Fruit fly (Drosophila melanogaster): ENCODE measurements around the gene janA.

Gene janA

dm6 chr3R:30012602-30013489, 26.5 kb downstream of the janA start:
- no peak for TF ChIP-seq gl (tag; optimal IDR thresholded peaks at IDR 0.05)
- peak; percentile 58 for TF ChIP-seq CG14655 (GFP tag; optimal IDR thresholded peaks at IDR 0.05)
- peak; percentile 72 for TF ChIP-seq CG4496 (GFP tag; IDR thresholded peaks at IDR 0.05)
- no peak for TF ChIP-seq CG13204 (GFP tag; optimal IDR thresholded peaks at IDR 0.05)
- TF ChIP-seq Snoo (tag; optimal IDR thresholded peaks at IDR 0.05), result no peak
- TF ChIP-seq CG32121 (GFP tag; IDR thresholded peaks at IDR 0.05), result peak; percentile 64
- TF ChIP-seq rn (GFP tag; IDR thresholded peaks at IDR 0.05), result peak; percentile 32; the same call in 1 of the 2 replicates
- TF ChIP-seq CG15710 (tag; optimal IDR thresholded peaks at IDR 0.05), result no peak
- no peak for TF ChIP-seq Pif1B (GFP tag; optimal IDR thresholded peaks at IDR 0.05)
- TF ChIP-seq fd96Ca (GFP tag; IDR thresholded peaks at IDR 0.05), result peak; percentile 68; the same call in 2 of the 3 replicates
- peak; percentile 38 for TF ChIP-seq CG8301 (tag; optimal IDR thresholded peaks at IDR 0.05)
- peak; percentile 66; the same call in 1 of the 2 replicates for TF ChIP-seq Ets98B (GFP tag; IDR thresholded peaks at IDR 0.05)

dm6 chr3R:30009173-30009572, 30.2 kb downstream of the janA start, which contains the start of gene CG7912:
TSS of gene CG7912 (minus strand) at chr3R:30009189.
- TF ChIP-seq Snoo (tag; optimal IDR thresholded peaks at IDR 0.05) (no peak), CG12605 (GFP tag; IDR thresholded peaks at IDR 0.05) (no peak), CG17806 (tag; optimal IDR thresholded peaks at IDR 0.05) (no peak), CG9948 (tag; optimal IDR thresholded peaks at IDR 0.05) (no peak), CG8159 (tag; optimal IDR thresholded peaks at IDR 0.05) (no peak), CG14655 (GFP tag; optimal IDR thresholded peaks at IDR 0.05) (no peak), CG13204 (GFP tag; optimal IDR thresholded peaks at IDR 0.05) (no peak), CG4496 (GFP tag; IDR thresholded peaks at IDR 0.05) (no peak), fd96Ca (GFP tag; IDR thresholded peaks at IDR 0.05) (no peak), EcR (GFP tag; optimal IDR thresholded peaks at IDR 0.05) (no peak), Pif1B (GFP tag; optimal IDR thresholded peaks at IDR 0.05) (no peak), CG32121 (GFP tag; IDR thresholded peaks at IDR 0.05) (no peak), Ets98B (GFP tag; IDR thresholded peaks at IDR 0.05) (no peak), gl (tag; optimal IDR thresholded peaks at IDR 0.05) (no peak), CG34367 (tag; optimal IDR thresholded peaks at IDR 0.05) (no peak), Pif1A (GFP tag; optimal IDR thresholded peaks at IDR 0.05) (no peak)

DNA sequence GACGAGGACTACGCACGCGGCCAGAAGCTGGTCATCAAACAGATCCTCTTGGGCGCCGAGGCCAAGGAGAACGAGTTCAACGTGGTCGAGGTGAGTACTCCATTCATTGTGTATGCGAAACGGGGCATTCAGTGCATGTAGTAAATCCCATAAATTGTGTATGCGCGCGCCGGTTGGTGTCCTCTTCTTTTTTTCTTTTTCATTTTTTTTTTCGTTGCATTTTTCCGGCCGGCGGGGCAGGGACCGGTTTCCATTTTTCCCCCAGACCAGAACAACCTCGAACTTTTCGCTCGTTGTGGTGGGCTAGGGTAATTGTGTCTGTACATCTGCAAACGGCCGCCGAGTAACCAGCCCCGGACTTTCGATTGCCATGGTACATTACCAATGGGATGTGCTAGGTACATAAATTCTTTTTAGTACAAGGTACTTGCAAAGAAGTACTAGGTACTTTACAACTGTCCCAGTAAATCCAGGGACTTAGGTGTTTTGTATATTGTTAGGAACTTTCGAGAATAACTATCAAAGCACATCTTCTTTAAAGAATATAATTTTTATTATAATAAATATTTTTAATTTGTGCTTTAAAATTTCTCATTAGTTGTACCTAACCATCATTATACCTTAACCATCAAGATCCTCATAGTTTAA, 33.9 kb downstream of the janA start:
- TF ChIP-seq gl (tag; optimal IDR thresholded peaks at IDR 0.05) (peak; percentile 86), Pif1A (GFP tag; optimal IDR thresholded peaks at IDR 0.05) (no peak), CG4496 (GFP tag; IDR thresholded peaks at IDR 0.05) (peak; percentile 87), CG15710 (tag; optimal IDR thresholded peaks at IDR 0.05) (peak; percentile 45), CG32121 (GFP tag; IDR thresholded peaks at IDR 0.05) (no peak), Snoo (tag; optimal IDR thresholded peaks at IDR 0.05) (no peak), CG14655 (GFP tag; optimal IDR thresholded peaks at IDR 0.05) (peak; percentile 63), CG17806 (tag; optimal IDR thresholded peaks at IDR 0.05) (peak; percentile 42), CG8159 (tag; optimal IDR thresholded peaks at IDR 0.05) (peak; percentile 44), CG34367 (tag; optimal IDR thresholded peaks at IDR 0.05) (peak; percentile 34), D1 (tag; optimal IDR thresholded peaks at IDR 0.05) (no peak), Pif1B (GFP tag; optimal IDR thresholded peaks at IDR 0.05) (peak; percentile 53), CG12605 (GFP tag; IDR thresholded peaks at IDR 0.05) (peak; percentile 82), Ets98B (GFP tag; IDR thresholded peaks at IDR 0.05) (peak; percentile 76), CG8301 (tag; optimal IDR thresholded peaks at IDR 0.05) (peak; percentile 39), CG10348 (GFP tag; IDR thresholded peaks at IDR 0.05) (no peak), EcR (GFP tag; optimal IDR thresholded peaks at IDR 0.05) (peak; percentile 60), fd96Ca (GFP tag; IDR thresholded peaks at IDR 0.05) (peak; percentile 55; the same call in 1 of the 3 replicates), CG9948 (tag; optimal IDR thresholded peaks at IDR 0.05) (no peak), rn (GFP tag; IDR thresholded peaks at IDR 0.05) (no peak), CG13204 (GFP tag; optimal IDR thresholded peaks at IDR 0.05) (no peak)

DNA sequence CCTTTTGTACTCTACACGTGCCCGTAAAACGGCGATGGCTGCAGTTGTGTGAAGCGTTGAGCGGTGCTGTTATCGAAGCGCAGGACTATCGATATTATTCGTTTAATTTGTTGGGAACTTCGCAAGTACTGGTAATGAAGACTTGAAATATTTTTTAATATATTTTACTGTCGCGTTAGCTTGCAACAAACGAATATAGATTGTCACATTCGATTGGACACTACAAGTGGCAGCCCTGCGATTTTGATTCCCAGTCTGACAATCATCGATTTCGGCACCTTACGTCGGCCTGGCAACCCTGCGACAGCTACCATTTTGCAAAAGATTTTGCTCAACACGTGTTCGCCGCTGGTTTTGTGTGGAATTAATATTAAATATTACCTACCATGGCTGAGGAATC, 34.7 kb downstream of the janA start, which contains the start of the genes Nlp and Nph:
TSS of gene Nlp (plus strand) at position 138 of the 400 bp plus-strand sequence.
TSS of gene Nph (minus strand) at position 214 of the 400 bp plus-strand sequence.
- no peak for TF ChIP-seq CG4496 (GFP tag; IDR thresholded peaks at IDR 0.05)
- TF ChIP-seq CG17806 (tag; optimal IDR thresholded peaks at IDR 0.05), result no peak
- TF ChIP-seq fd96Ca (GFP tag; IDR thresholded peaks at IDR 0.05), result no peak
- TF ChIP-seq CG9948 (tag; optimal IDR thresholded peaks at IDR 0.05), result no peak
- TF ChIP-seq Snoo (tag; optimal IDR thresholded peaks at IDR 0.05), result peak; percentile 14
- no peak for TF ChIP-seq Pif1A (GFP tag; optimal IDR thresholded peaks at IDR 0.05)
- TF ChIP-seq Ets98B (GFP tag; IDR thresholded peaks at IDR 0.05), result no peak

DNA sequence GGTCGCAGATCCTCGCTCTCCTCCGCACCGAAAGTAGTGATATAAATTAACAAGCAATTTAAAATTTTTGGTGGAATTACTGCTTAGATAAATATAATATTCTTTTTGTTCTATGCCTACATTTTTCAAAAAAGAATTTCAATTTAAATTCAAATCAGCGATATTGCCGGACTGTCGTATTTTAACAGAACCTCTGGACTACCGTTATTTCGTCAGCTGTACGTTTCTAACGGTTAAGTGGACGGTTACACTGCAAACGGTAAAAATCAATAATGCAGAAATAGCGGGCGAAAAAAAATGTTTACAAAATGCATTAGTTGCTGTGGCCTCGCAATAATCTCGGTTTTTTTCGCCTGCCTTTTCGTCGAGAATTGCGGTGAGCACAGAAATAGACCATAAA, 39.0 kb downstream of the janA start, which contains the start of gene Tace:
TSS of gene Tace (plus strand) at position 245 of the 400 bp plus-strand sequence.
- no peak for TF ChIP-seq CG4496 (GFP tag; IDR thresholded peaks at IDR 0.05)
- TF ChIP-seq CG8301 (tag; optimal IDR thresholded peaks at IDR 0.05), result no peak
- no peak for TF ChIP-seq Pif1B (GFP tag; optimal IDR thresholded peaks at IDR 0.05)
- TF ChIP-seq Ets98B (GFP tag; IDR thresholded peaks at IDR 0.05), result no peak
- no peak for TF ChIP-seq fd96Ca (GFP tag; IDR thresholded peaks at IDR 0.05)
- TF ChIP-seq Pif1A (GFP tag; optimal IDR thresholded peaks at IDR 0.05), result no peak
- no peak for TF ChIP-seq rn (GFP tag; IDR thresholded peaks at IDR 0.05)
- no peak for TF ChIP-seq CG10348 (GFP tag; IDR thresholded peaks at IDR 0.05)
- no peak for TF ChIP-seq CG9948 (tag; optimal IDR thresholded peaks at IDR 0.05)
- TF ChIP-seq CG14655 (GFP tag; optimal IDR thresholded peaks at IDR 0.05), result no peak
- TF ChIP-seq CG15710 (tag; optimal IDR thresholded peaks at IDR 0.05), result no peak
- TF ChIP-seq CG12605 (GFP tag; IDR thresholded peaks at IDR 0.05), result no peak
- no peak for TF ChIP-seq EcR (GFP tag; optimal IDR thresholded peaks at IDR 0.05)
- TF ChIP-seq CG13204 (GFP tag; optimal IDR thresholded peaks at IDR 0.05), result no peak
- no peak for TF ChIP-seq CG17806 (tag; optimal IDR thresholded peaks at IDR 0.05)
